Worm (Caenorhabditis elegans): Measurements from ENCODE around the gene clec-61.

DNA sequence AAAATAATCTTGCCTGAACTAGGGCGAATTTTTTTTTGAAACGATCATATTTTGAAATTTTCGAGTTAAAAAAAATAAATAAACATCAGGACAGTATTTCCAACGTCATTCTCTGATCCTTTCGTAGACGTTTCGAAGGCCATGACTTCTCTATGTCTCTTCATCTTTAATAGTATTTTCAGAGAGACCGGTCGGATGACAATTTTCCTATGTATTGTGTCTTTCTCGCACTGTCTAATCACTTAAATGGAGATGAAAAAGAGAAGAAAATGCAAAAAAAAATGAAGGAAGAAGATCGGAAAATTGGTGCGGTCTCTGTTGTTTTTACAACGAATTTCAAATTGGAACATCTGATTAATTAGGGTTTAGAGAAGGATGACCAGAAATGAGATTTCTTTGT lies 34.8 kb upstream of the clec-61 start:
- TF ChIP-seq klf-2 (GFP tag; conservative IDR thresholded peaks at IDR 0.05) (no peak), flt-1 (GFP tag; IDR thresholded peaks at IDR 0.05) (no peak), ztf-23 (GFP tag; IDR thresholded peaks at IDR 0.05) (no peak), ztf-29 (GFP tag; IDR thresholded peaks at IDR 0.05) (no peak), ref-1 (GFP tag; conservative IDR thresholded peaks at IDR 0.05) (no peak)

All from whole organism, midembryonic.